Worm (Caenorhabditis elegans): ENCODE data around the gene C37H5.5.

The C37H5.5 gene

DNA sequence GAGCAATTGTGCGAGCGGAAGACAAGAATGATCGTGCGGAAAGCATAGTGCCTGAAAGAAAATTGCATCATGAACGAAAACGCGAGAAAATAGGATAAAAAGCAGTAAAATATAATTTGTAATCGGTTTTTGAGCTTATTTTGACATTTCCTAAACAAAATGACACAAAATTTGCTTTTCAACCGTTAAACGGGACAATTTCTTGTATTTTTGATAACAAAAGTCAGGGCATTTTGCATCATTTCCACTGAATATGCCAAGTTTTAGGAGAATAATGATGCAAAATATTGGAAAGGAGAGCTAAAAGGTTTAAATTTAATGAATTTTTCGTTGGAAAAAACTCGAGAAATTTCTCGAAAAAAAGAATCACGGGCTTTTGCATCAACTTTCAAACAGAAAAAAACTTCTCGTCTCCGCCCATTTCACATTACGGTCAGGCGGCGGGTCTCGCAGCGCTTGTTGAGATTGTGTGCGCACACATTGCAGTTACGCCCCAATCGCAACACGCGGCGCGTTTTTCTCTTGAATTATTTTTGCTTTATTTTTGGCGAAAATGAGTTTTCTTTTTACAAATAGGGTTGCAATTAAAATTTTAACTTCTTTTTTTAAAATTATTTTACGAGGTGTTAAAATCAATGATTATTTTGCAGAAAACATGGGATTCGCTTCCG, at the start of gene C37H5.5, which contains the start of gene hsp-6:
Gene C37H5.5 (plus strand): TSS at position 651 of the 671 bp plus-strand sequence.
Gene hsp-6 (minus strand): TSS at position 51 of the 671 bp plus-strand sequence.
- TF ChIP-seq nhr-11 (tag; optimal IDR thresholded peaks at IDR 0.05) (no peak), ama-1 (optimal IDR thresholded peaks at IDR 0.05) (peak; percentile 31), lin-13 (GFP tag; optimal IDR thresholded peaks at IDR 0.05) (peak; percentile 80), sem-4 (tag; optimal IDR thresholded peaks at IDR 0.05) (no peak), nhr-12 (tag; optimal IDR thresholded peaks at IDR 0.05) (no peak), nhr-10 (tag; optimal IDR thresholded peaks at IDR 0.05) (no peak), sma-3 (GFP tag; optimal IDR thresholded peaks at IDR 0.05) (peak; percentile 84), mdl-1 (tag; optimal IDR thresholded peaks at IDR 0.05) (peak in 1 of 2 experiments; percentile 10), unc-62 (GFP tag; optimal IDR thresholded peaks at IDR 0.05) (no peak), ceh-16 (tag; optimal IDR thresholded peaks at IDR 0.05) (peak; percentile 61), ZK546.5 (tag; optimal IDR thresholded peaks at IDR 0.05) (no peak), fos-1 (tag; optimal IDR thresholded peaks at IDR 0.05) (peak; percentile 70), crh-2 (tag; optimal IDR thresholded peaks at IDR 0.05) (peak; percentile 88), dmd-4 (tag; optimal IDR thresholded peaks at IDR 0.05) (no peak), nhr-6 (tag; optimal IDR thresholded peaks at IDR 0.05) (no peak), unc-39 (tag; optimal IDR thresholded peaks at IDR 0.05) (no peak), zag-1 (tag; optimal IDR thresholded peaks at IDR 0.05) (peak; percentile 49), nhr-237 (tag; optimal IDR thresholded peaks at IDR 0.05) (no peak), snpc-4 (tag; optimal IDR thresholded peaks at IDR 0.05) (peak; percentile 39), nhr-77 (tag; optimal IDR thresholded peaks at IDR 0.05) (no peak), nhr-21 (tag; optimal IDR thresholded peaks at IDR 0.05) (peak; percentile 49), unc-55 (GFP tag; optimal IDR thresholded peaks at IDR 0.05) (peak; percentile 96), ztf-4 (tag; optimal IDR thresholded peaks at IDR 0.05) (peak; percentile 75), lin-39 (tag; optimal IDR thresholded peaks at IDR 0.05) (no peak), peb-1 (tag; optimal IDR thresholded peaks at IDR 0.05) (no peak), skn-1 (tag; optimal IDR thresholded peaks at IDR 0.05) (no peak), elt-1 (tag; optimal IDR thresholded peaks at IDR 0.05) (no peak), elt-3 (tag; optimal IDR thresholded peaks at IDR 0.05) (no peak), ztf-11 (tag; optimal IDR thresholded peaks at IDR 0.05) (no peak), C34F6.9 (tag; optimal IDR thresholded peaks at IDR 0.05) (peak; percentile 70), ztf-1 (GFP tag; conservative IDR thresholded peaks at IDR 0.05) (no peak), egl-27 (tag; optimal IDR thresholded peaks at IDR 0.05) (no peak), R02D3.7 (tag; optimal IDR thresholded peaks at IDR 0.05) (no peak), ceh-82 (tag; optimal IDR thresholded peaks at IDR 0.05) (peak; percentile 76), mbf-1 (tag; optimal IDR thresholded peaks at IDR 0.05) (no peak), aly-2 (tag; optimal IDR thresholded peaks at IDR 0.05) (no peak), mab-5 (tag; optimal IDR thresholded peaks at IDR 0.05) (peak; percentile 39), alr-1 (tag; optimal IDR thresholded peaks at IDR 0.05) (no peak), lin-11 (tag; optimal IDR thresholded peaks at IDR 0.05) (peak; percentile 89), Y55F3AM.14 (GFP tag; optimal IDR thresholded peaks at IDR 0.05) (peak; percentile 59), sma-9 (GFP tag; optimal IDR thresholded peaks at IDR 0.05) (peak; percentile 82), sma-9 (tag; optimal IDR thresholded peaks at IDR 0.05) (no peak), blmp-1 (tag; optimal IDR thresholded peaks at IDR 0.05; ENCODE audit: insufficient read depth) (peak; percentile 36), lsy-2 (tag; optimal IDR thresholded peaks at IDR 0.05) (peak; percentile 42 to 92), nhr-129 (tag; optimal IDR thresholded peaks at IDR 0.05) (peak; percentile 78), gmeb-1 (tag; optimal IDR thresholded peaks at IDR 0.05) (peak; percentile 79), nhr-25 (tag; optimal IDR thresholded peaks at IDR 0.05) (peak; percentile 68), F13H6.1 (tag; optimal IDR thresholded peaks at IDR 0.05) (peak; percentile 82), nhr-23 (tag; optimal IDR thresholded peaks at IDR 0.05) (no peak)

All from whole organism, L2 larva.